Worm (Caenorhabditis elegans): ENCODE results near the gene del-10.

del-10 gene

DNA sequence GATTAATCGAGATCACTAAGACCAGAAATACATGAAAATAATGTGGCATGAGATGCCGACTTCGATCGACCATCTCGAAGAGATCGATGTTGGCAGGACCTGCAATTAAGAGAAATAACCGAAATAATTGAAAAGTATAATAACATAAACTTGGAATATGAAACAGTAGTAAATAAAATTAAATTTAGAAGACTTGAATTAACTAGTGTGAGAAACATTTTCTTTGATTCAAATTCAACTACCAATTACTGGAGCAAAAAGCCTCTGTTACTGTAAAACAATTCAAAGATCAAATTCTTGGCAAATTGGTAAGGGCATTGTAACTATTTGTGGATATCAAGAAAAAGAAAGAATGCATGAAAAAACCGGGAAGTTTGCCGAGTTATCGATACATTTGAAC is 32.0 kb upstream of the del-10 start, which contains the start of gene R05G9R.1:
R05G9R.1 (minus strand) TSS at position 101 of the 400 bp plus-strand sequence.
- TF ChIP-seq unc-55 (GFP tag; optimal IDR thresholded peaks at IDR 0.05): no peak
- TF ChIP-seq gmeb-1 (tag; optimal IDR thresholded peaks at IDR 0.05): no peak
- TF ChIP-seq sma-9 (GFP tag; optimal IDR thresholded peaks at IDR 0.05): no peak
- no peak for TF ChIP-seq sma-9 (tag; optimal IDR thresholded peaks at IDR 0.05)
- TF ChIP-seq ceh-16 (tag; optimal IDR thresholded peaks at IDR 0.05): no peak
- TF ChIP-seq nhr-21 (tag; optimal IDR thresholded peaks at IDR 0.05): no peak
- TF ChIP-seq skn-1 (tag; optimal IDR thresholded peaks at IDR 0.05): no peak
- no peak for TF ChIP-seq ceh-82 (tag; optimal IDR thresholded peaks at IDR 0.05)
- TF ChIP-seq ztf-4 (tag; optimal IDR thresholded peaks at IDR 0.05): no peak
- no peak for TF ChIP-seq crh-2 (tag; optimal IDR thresholded peaks at IDR 0.05)
- TF ChIP-seq snpc-4 (tag; optimal IDR thresholded peaks at IDR 0.05): no peak
- no peak for TF ChIP-seq Y55F3AM.14 (GFP tag; optimal IDR thresholded peaks at IDR 0.05)
- no peak for TF ChIP-seq F13H6.1 (tag; optimal IDR thresholded peaks at IDR 0.05)
- TF ChIP-seq lin-39 (tag; optimal IDR thresholded peaks at IDR 0.05): no peak
- no peak for TF ChIP-seq nhr-6 (tag; optimal IDR thresholded peaks at IDR 0.05)
- TF ChIP-seq nhr-237 (tag; optimal IDR thresholded peaks at IDR 0.05): no peak
- TF ChIP-seq nhr-12 (tag; optimal IDR thresholded peaks at IDR 0.05): no peak
- TF ChIP-seq aly-2 (tag; optimal IDR thresholded peaks at IDR 0.05): no peak
- no peak for TF ChIP-seq elt-1 (tag; optimal IDR thresholded peaks at IDR 0.05)
- TF ChIP-seq mdl-1 (tag; optimal IDR thresholded peaks at IDR 0.05): no peak
- TF ChIP-seq R02D3.7 (tag; optimal IDR thresholded peaks at IDR 0.05): no peak

DNA sequence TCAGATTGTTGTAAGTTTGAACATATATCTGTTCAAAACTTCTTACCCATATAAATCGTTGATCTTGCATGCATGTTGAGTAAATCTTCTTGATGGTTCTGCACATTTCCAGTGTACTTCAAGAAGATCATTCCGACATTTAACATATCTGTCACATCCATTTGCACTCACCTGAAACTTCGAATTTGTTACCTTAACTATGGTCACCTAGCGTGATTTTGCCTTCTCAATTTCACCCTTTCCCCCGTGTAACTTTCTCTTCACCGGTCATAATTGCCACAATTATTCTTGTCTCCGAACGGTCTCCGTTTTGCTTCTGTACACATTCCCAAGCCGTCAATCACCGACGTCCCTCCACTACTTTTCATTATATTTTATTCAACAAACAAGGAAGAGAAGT is 31.4 kb upstream of the del-10 start:
- TF ChIP-seq dmd-4 (tag; optimal IDR thresholded peaks at IDR 0.05) (no peak), lin-11 (tag; optimal IDR thresholded peaks at IDR 0.05) (no peak), lin-13 (GFP tag; optimal IDR thresholded peaks at IDR 0.05) (no peak), mbf-1 (tag; optimal IDR thresholded peaks at IDR 0.05) (no peak), lin-39 (tag; optimal IDR thresholded peaks at IDR 0.05) (no peak), nhr-77 (tag; optimal IDR thresholded peaks at IDR 0.05) (no peak), nhr-25 (tag; optimal IDR thresholded peaks at IDR 0.05) (no peak), nhr-21 (tag; optimal IDR thresholded peaks at IDR 0.05) (no peak), sma-3 (GFP tag; optimal IDR thresholded peaks at IDR 0.05) (no peak), elt-1 (tag; optimal IDR thresholded peaks at IDR 0.05) (no peak), Y55F3AM.14 (GFP tag; optimal IDR thresholded peaks at IDR 0.05) (no peak), nhr-12 (tag; optimal IDR thresholded peaks at IDR 0.05) (no peak)

ce11 chrII:6502826-6503225 is 20.9 kb upstream of the del-10 start, which contains the start of gene R05G9.1:
Gene R05G9.1, plus strand, starts transcription at chrII:6503168.
- TF ChIP-seq C34F6.9 (tag; optimal IDR thresholded peaks at IDR 0.05) (peak; percentile 35), egl-27 (tag; optimal IDR thresholded peaks at IDR 0.05) (no peak), ceh-16 (tag; optimal IDR thresholded peaks at IDR 0.05) (no peak), unc-39 (tag; optimal IDR thresholded peaks at IDR 0.05) (no peak)

- TF ChIP-seq nhr-11 (tag; optimal IDR thresholded peaks at IDR 0.05) (no peak), alr-1 (tag; optimal IDR thresholded peaks at IDR 0.05) (no peak), lsy-2 (tag; optimal IDR thresholded peaks at IDR 0.05) (no peak), unc-55 (GFP tag; optimal IDR thresholded peaks at IDR 0.05) (no peak), elt-3 (tag; optimal IDR thresholded peaks at IDR 0.05) (no peak)
These were observed 19.5 kb upstream of the del-10 start, which contains the start of gene R05G9.3 for ce11 chrII:6501420-6501819. Gene R05G9.3, minus strand, starts transcription at chrII:6501520.

DNA sequence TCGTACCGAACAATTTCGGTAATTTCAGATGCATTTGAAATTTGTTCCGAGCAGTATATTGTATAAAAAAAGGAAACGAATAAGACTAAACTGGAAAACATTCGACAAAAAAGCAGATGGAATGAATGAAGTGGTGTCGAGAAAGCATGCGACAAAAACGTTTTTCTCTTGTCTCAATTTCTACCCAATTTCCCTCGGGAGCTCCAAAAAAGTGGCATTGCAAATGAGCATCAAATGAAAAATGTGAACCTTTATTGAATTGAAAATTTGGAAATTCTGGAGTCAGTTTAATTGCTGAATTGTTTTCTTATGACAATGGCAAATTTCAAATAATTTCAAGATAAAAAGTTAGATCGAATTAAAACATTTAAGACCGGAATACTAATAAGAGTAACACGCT is 18.2 kb upstream of the del-10 start, which contains the start of gene R05G9.5:
R05G9.5 (minus strand) TSS at position 101 of the 400 bp plus-strand sequence.
- no peak for TF ChIP-seq nhr-10 (tag; optimal IDR thresholded peaks at IDR 0.05)
- TF ChIP-seq nhr-21 (tag; optimal IDR thresholded peaks at IDR 0.05): no peak
- no peak for TF ChIP-seq lin-13 (GFP tag; optimal IDR thresholded peaks at IDR 0.05)
- TF ChIP-seq nhr-77 (tag; optimal IDR thresholded peaks at IDR 0.05): no peak
- TF ChIP-seq elt-3 (tag; optimal IDR thresholded peaks at IDR 0.05): no peak
- TF ChIP-seq R02D3.7 (tag; optimal IDR thresholded peaks at IDR 0.05): no peak
- TF ChIP-seq C34F6.9 (tag; optimal IDR thresholded peaks at IDR 0.05): no peak
- no peak for TF ChIP-seq ztf-11 (tag; optimal IDR thresholded peaks at IDR 0.05)
- no peak for TF ChIP-seq ztf-1 (GFP tag; conservative IDR thresholded peaks at IDR 0.05)
- no peak for TF ChIP-seq snpc-4 (tag; optimal IDR thresholded peaks at IDR 0.05)
- TF ChIP-seq nhr-12 (tag; optimal IDR thresholded peaks at IDR 0.05): no peak
- TF ChIP-seq ceh-16 (tag; optimal IDR thresholded peaks at IDR 0.05): no peak
- TF ChIP-seq lin-39 (tag; optimal IDR thresholded peaks at IDR 0.05): no peak
- TF ChIP-seq mab-5 (tag; optimal IDR thresholded peaks at IDR 0.05): no peak
- no peak for TF ChIP-seq mbf-1 (tag; optimal IDR thresholded peaks at IDR 0.05)
